Worm (Caenorhabditis elegans) whole organism, L1 larva: Measurements from ENCODE around the gene aka-1.

Experiments used
- aly-2 ChIP-seq: fragments of 150-350 bp; optimal IDR thresholded peaks from 2 replicates; lab custom pipeline; 2014; ENCODE audit warnings: missing biosample characterization, missing genetic modification characterization
- ama-1 ChIP-seq: fragments of 150-350 bp; optimal IDR thresholded peaks from 2 replicates; lab custom pipeline; 2014
- ceh-8 ChIP-seq: fragments of 200-800 bp; sonication (Bioruptor generic); optimal IDR thresholded peaks from 2 replicates; lab custom pipeline; 2018; ENCODE audit warnings: mild to moderate bottlenecking, missing genetic modification characterization, moderate library complexity, missing compliant biosample characterization
- fos-1 ChIP-seq: fragments of 150-350 bp; optimal IDR thresholded peaks from 2 replicates; lab custom pipeline; 2014; ENCODE audit warnings: missing biosample characterization, missing genetic modification characterization
- nhr-237 ChIP-seq: fragments of 150-350 bp; optimal IDR thresholded peaks from 2 replicates; lab custom pipeline; 2014; ENCODE audit warnings: missing biosample characterization, missing genetic modification characterization
- skn-1 ChIP-seq: fragments of 150-350 bp; optimal IDR thresholded peaks from 2 replicates; lab custom pipeline; 2014; ENCODE audit warnings: missing biosample characterization, missing genetic modification characterization

DNA sequence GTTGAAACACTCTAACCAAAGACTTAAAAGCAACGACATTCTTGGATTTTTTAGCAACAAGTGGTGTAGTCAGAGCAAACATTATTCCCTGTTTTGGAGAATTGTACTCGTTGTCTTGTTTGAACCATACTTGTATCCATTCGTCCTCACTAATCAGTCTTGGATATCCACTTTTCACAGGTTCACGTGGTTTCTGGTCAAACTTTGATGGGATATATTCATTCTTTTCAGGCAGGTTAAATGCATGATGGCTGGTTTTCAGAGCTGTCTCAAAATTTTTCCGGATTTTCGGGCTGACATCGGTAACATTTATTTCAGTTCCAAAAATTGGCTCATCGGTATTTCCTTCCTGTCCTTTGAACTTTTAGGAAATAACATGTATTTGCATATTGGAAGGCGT, 43.1 kb upstream of the aka-1 start:
- TF ChIP-seq nhr-237 (tag; lab: Kevin White, UChicago) (no peak), aly-2 (tag; lab: Kevin White, UChicago) (no peak), ama-1 (lab: Kevin White, UChicago) (no peak), fos-1 (no peak), skn-1 (no peak), ceh-8 (no peak)
